Worm (Caenorhabditis elegans): ENCODE data around the gene oat-1.

DNA sequence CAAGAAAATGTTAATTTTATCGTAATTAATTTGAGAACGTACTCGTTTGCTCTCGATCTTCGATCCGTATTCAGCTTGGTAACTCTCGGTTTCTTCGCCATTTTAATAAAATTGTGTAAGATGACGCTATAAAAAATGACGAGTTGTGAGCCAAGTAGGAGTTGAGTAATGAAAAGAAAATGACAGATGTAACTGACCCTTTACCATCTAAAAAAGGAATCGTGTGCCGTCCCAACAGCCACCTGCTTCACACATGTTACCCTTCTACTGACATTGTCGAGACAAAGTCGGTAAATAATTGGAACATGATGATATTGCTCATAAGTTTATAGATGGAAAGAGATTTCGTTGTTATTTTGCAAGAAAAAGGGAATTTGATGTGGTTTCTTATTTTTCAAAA is 7.0 kb upstream of the oat-1 start, which contains the start of gene hlh-12:
- TF ChIP-seq fos-1 (tag; optimal IDR thresholded peaks at IDR 0.05) (no peak), unc-39 (tag; optimal IDR thresholded peaks at IDR 0.05) (no peak), alr-1 (tag; optimal IDR thresholded peaks at IDR 0.05) (no peak), egl-27 (tag; optimal IDR thresholded peaks at IDR 0.05) (no peak), nhr-25 (tag; optimal IDR thresholded peaks at IDR 0.05) (no peak), nhr-12 (tag; optimal IDR thresholded peaks at IDR 0.05) (no peak), nhr-77 (tag; optimal IDR thresholded peaks at IDR 0.05) (no peak), ceh-82 (tag; optimal IDR thresholded peaks at IDR 0.05) (no peak), mab-5 (tag; optimal IDR thresholded peaks at IDR 0.05) (no peak), skn-1 (tag; optimal IDR thresholded peaks at IDR 0.05) (no peak), unc-62 (GFP tag; optimal IDR thresholded peaks at IDR 0.05) (no peak), ztf-11 (tag; optimal IDR thresholded peaks at IDR 0.05) (no peak), elt-1 (tag; optimal IDR thresholded peaks at IDR 0.05) (no peak)
